Fruit fly (Drosophila melanogaster) whole organism, prepupa: Measurements from ENCODE around the gene Syx1A.

Experiments used
- CG11902 ChIP-seq: fragments of 200-800 bp; sonication (Bioruptor generic); optimal IDR thresholded peaks from 3 replicates; lab custom pipeline; 2016; ENCODE audit warnings: missing biosample characterization, missing genetic modification characterization
- CG15336 ChIP-seq: fragments of 200-800 bp; sonication (Bioruptor generic); IDR thresholded peaks from 2 replicates; pipeline ENCODE4 v1.3.6; 2022; ENCODE audit warnings: missing biosample characterization, missing genetic modification characterization
- CG16779 ChIP-seq: fragments of 200-800 bp; sonication (Bioruptor generic); optimal IDR thresholded peaks from 3 replicates; lab custom pipeline; 2017; ENCODE audit warnings: missing biosample characterization, mild to moderate bottlenecking, missing genetic modification characterization
- CG3032 ChIP-seq: fragments of 200-800 bp; optimal IDR thresholded peaks from 2 replicates; lab custom pipeline; 2019; ENCODE audit warnings: missing biosample characterization, mild to moderate bottlenecking, missing genetic modification characterization, moderate library complexity
- Eip78C ChIP-seq: fragments of 200-800 bp; sonication (Bioruptor generic); peaks from one replicate; lab custom pipeline; 2016; ENCODE audit warnings: missing biosample characterization, missing genetic modification characterization
- Ets21C ChIP-seq: fragments of 200-800 bp; sonication (Bioruptor generic); optimal IDR thresholded peaks from 3 replicates; lab custom pipeline; 2016; ENCODE audit warnings: missing biosample characterization, missing genetic modification characterization
- Sox102F ChIP-seq: fragments of 200-800 bp; sonication (Bioruptor generic); optimal IDR thresholded peaks from 2 replicates; lab custom pipeline; 2016; ENCODE audit warnings: missing biosample characterization, mild to moderate bottlenecking, missing genetic modification characterization
- fkh ChIP-seq: fragments of 200-800 bp; sonication (Bioruptor generic); optimal IDR thresholded peaks from 3 replicates; lab custom pipeline; 2017; ENCODE audit warnings: missing biosample characterization, mild to moderate bottlenecking, missing genetic modification characterization, moderate library complexity
- ss ChIP-seq, 2 experiments: fragments of 200-800 bp; sonication (Bioruptor generic); optimal IDR thresholded peaks; 2 replicates in 1 of 2; 3 replicates in 1 of 2; lab custom pipeline; 2017 to 2018; ENCODE audit warnings: mild to moderate bottlenecking in 2 of 2, missing biosample characterization in 2 of 2, missing genetic modification characterization in 2 of 2, moderate library complexity in 1 of 2

DNA sequence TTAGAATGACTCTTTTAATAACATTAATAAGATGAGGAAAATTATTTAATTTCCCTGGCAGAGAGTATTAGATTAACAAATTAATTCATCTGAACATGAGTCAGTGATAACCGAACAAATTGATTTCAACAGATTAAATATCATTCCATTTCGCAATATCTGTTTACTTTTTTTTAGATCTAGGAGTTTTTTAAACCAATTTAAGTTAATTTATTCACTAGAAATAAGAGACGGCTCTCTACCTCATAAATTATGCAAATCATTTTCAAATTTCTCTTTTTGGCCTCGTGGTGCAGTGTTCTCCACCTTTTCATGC is 7.5 kb upstream of the Syx1A start, which contains the start of gene Root:
- TF ChIP-seq Eip78C (GFP tag; lab: Kevin White, UChicago) (no peak), Sox102F (no peak), CG15336 (GFP tag; lab: Robert Waterston, UW) (no peak), ss (GFP tag; optimal IDR thresholded peaks at IDR 0.05; lab: Kevin White, UChicago) (no peak), CG3032 (tag; lab: Kevin White, UChicago) (no peak), Ets21C (no peak), fkh (GFP tag; lab: Kevin White, UChicago) (no peak), CG16779 (tag; lab: Kevin White, UChicago) (no peak), CG11902 (no peak)
